Fruit fly (Drosophila melanogaster): Measurements from ENCODE around the gene CG33290.

Gene CG33290

dm6 chr3L:21515823-21516715 is 26.1 kb upstream of the CG33290 start, which contains the start of the genes SAK and Cdk12 (continued):
- TF ChIP-seq Sox15 (GFP tag; optimal IDR thresholded peaks at IDR 0.05) = peak; percentile 80
- TF ChIP-seq Eip75B (GFP tag; optimal IDR thresholded peaks at IDR 0.05) = peak; percentile 66
- TF ChIP-seq Lpt (GFP tag; optimal IDR thresholded peaks at IDR 0.05) = peak; percentile 77
- TF ChIP-seq CG8119 (GFP tag; IDR thresholded peaks at IDR 0.05) = peak; percentile 79
- TF ChIP-seq CG10631 (GFP tag; optimal IDR thresholded peaks at IDR 0.05) = peak; percentile 90
- TF ChIP-seq CG11294 (GFP tag; IDR thresholded peaks at IDR 0.05) = peak; percentile 76
- peak; percentile 23 for TF ChIP-seq vri (GFP tag; optimal IDR thresholded peaks at IDR 0.05)
- TF ChIP-seq acj6 (GFP tag; optimal IDR thresholded peaks at IDR 0.05) = peak; percentile 86
- peak; percentile 75 for TF ChIP-seq CG15336 (GFP tag; IDR thresholded peaks at IDR 0.05)
- TF ChIP-seq CG7368 (GFP tag; optimal IDR thresholded peaks at IDR 0.05) = peak; percentile 75
- peak; percentile 81 for TF ChIP-seq CG8632 (GFP tag; optimal IDR thresholded peaks at IDR 0.05)
- peak; percentile 77 for TF ChIP-seq dsx (GFP tag; optimal IDR thresholded peaks at IDR 0.05; ENCODE audit: poor library complexity, severe bottlenecking)
- peak; percentile 88 for TF ChIP-seq OdsH (GFP tag; optimal IDR thresholded peaks at IDR 0.05)
- peak; percentile 77 for TF ChIP-seq Met (GFP tag; optimal IDR thresholded peaks at IDR 0.05)
- peak; percentile 49 for TF ChIP-seq CG9139 (GFP tag; optimal IDR thresholded peaks at IDR 0.05)
- TF ChIP-seq achi (GFP tag; optimal IDR thresholded peaks at IDR 0.05) = peak; percentile 83
- TF ChIP-seq CG6808 (GFP tag; optimal IDR thresholded peaks at IDR 0.05) = peak; percentile 70
- peak; percentile 67 for TF ChIP-seq lz (GFP tag; optimal IDR thresholded peaks at IDR 0.05)
- TF ChIP-seq Ets96B (tag; optimal IDR thresholded peaks at IDR 0.05) = peak; percentile 72
- peak; percentile 66 for TF ChIP-seq topi (GFP tag; optimal IDR thresholded peaks at IDR 0.05)

dm6 chr3L:21516716-21517266 is 25.4 kb upstream of the CG33290 start:
- no peak for TF ChIP-seq Blimp-1 (GFP tag; optimal IDR thresholded peaks at IDR 0.05)
- TF ChIP-seq CG6792 (GFP tag; optimal IDR thresholded peaks at IDR 0.05) = peak; percentile 57
- TF ChIP-seq Hr4 (GFP tag; optimal IDR thresholded peaks at IDR 0.05) = peak; percentile 60
- no peak for TF ChIP-seq CG6163 (GFP tag; IDR thresholded peaks at IDR 0.05)
- TF ChIP-seq CG7368 (GFP tag; optimal IDR thresholded peaks at IDR 0.05) = peak; percentile 36
- peak; percentile 8 for TF ChIP-seq Ets96B (tag; optimal IDR thresholded peaks at IDR 0.05)
- peak; percentile 5 for TF ChIP-seq CG10669 (GFP tag; optimal IDR thresholded peaks at IDR 0.05)
- TF ChIP-seq CG8632 (GFP tag; optimal IDR thresholded peaks at IDR 0.05) = peak; percentile 45
- no peak for TF ChIP-seq Gug (GFP tag; IDR thresholded peaks at IDR 0.05)
- peak; percentile 40 for TF ChIP-seq lz (GFP tag; optimal IDR thresholded peaks at IDR 0.05)
- no peak for TF ChIP-seq CG15336 (GFP tag; IDR thresholded peaks at IDR 0.05)
- TF ChIP-seq cyc (GFP tag; optimal IDR thresholded peaks at IDR 0.05) = peak; percentile 39
- peak; percentile 60 for TF ChIP-seq esn (GFP tag; optimal IDR thresholded peaks at IDR 0.05)
- TF ChIP-seq Eip78C (GFP tag) = peak; percentile 48
- peak in 1 of 2 experiments; percentile 43 for TF ChIP-seq ss (GFP tag; optimal IDR thresholded peaks at IDR 0.05)
- TF ChIP-seq pdm3 (GFP tag; optimal IDR thresholded peaks at IDR 0.05) = peak; percentile 64
- no peak for TF ChIP-seq Sox15 (GFP tag; optimal IDR thresholded peaks at IDR 0.05)
- no peak for TF ChIP-seq CG6854 (GFP tag; optimal IDR thresholded peaks at IDR 0.05)
- no peak for TF ChIP-seq eg (GFP tag; IDR thresholded peaks at IDR 0.05)
- TF ChIP-seq acj6 (GFP tag; optimal IDR thresholded peaks at IDR 0.05) = peak; percentile 31
- peak; percentile 46 for TF ChIP-seq Met (GFP tag; optimal IDR thresholded peaks at IDR 0.05)
- TF ChIP-seq CG16779 (tag; optimal IDR thresholded peaks at IDR 0.05) = no peak
- TF ChIP-seq CG8319 (GFP tag; optimal IDR thresholded peaks at IDR 0.05) = peak; percentile 18
- no peak for TF ChIP-seq CG11902 (GFP tag; optimal IDR thresholded peaks at IDR 0.05)
- no peak for TF ChIP-seq CG6276 (GFP tag; optimal IDR thresholded peaks at IDR 0.05)
- peak; percentile 23 for TF ChIP-seq dsx (GFP tag; optimal IDR thresholded peaks at IDR 0.05; ENCODE audit: poor library complexity, severe bottlenecking)
- peak; percentile 24 for TF ChIP-seq CG32006 (GFP tag; optimal IDR thresholded peaks at IDR 0.05)
- no peak for TF ChIP-seq salr (GFP tag; optimal IDR thresholded peaks at IDR 0.05)
- peak; percentile 55 for TF ChIP-seq Sox14 (GFP tag; optimal IDR thresholded peaks at IDR 0.05)
- TF ChIP-seq CG11294 (GFP tag; IDR thresholded peaks at IDR 0.05) = no peak
- peak; percentile 42 for TF ChIP-seq CG31627 (GFP tag; optimal IDR thresholded peaks at IDR 0.05)
- TF ChIP-seq Eip93F (GFP tag; optimal IDR thresholded peaks at IDR 0.05) = peak; percentile 43
- peak; percentile 12 for TF ChIP-seq Ets21C (GFP tag; optimal IDR thresholded peaks at IDR 0.05)
- TF ChIP-seq CG6808 (GFP tag; optimal IDR thresholded peaks at IDR 0.05) = peak; percentile 7
- TF ChIP-seq CG1621 (tag; optimal IDR thresholded peaks at IDR 0.05) = no peak
- TF ChIP-seq fd59A (GFP tag; optimal IDR thresholded peaks at IDR 0.05) = no peak
- TF ChIP-seq fd85E (GFP tag; optimal IDR thresholded peaks at IDR 0.05) = no peak
